Worm (Caenorhabditis elegans): ENCODE data around the gene B0432.14.
"Not testable (repeated sequence)": the region's sequence is repeated elsewhere in the genome, so short reads cannot be mapped to it uniquely, and the experiment has no call there.

B0432.14 gene

ce11 chrII:255124-255523, 9.0 kb upstream of the B0432.14 start (continued):
- TF ChIP-seq cebp-2 (GFP tag; IDR thresholded peaks at IDR 0.05) (0 out of 2 replicates have a peak, but pooled peaks have one; percentile 35), ztf-22 (GFP tag; optimal IDR thresholded peaks at IDR 0.05) (peak; percentile 59), Y95B8A.8 (GFP tag; IDR thresholded peaks at IDR 0.05) (peak; percentile 93), pbrm-1 (GFP tag; IDR thresholded peaks at IDR 0.05) (peak; percentile 94), lin-35 (GFP tag; optimal IDR thresholded peaks at IDR 0.05) (peak in 1 of 3 experiments; percentile 94)

DNA sequence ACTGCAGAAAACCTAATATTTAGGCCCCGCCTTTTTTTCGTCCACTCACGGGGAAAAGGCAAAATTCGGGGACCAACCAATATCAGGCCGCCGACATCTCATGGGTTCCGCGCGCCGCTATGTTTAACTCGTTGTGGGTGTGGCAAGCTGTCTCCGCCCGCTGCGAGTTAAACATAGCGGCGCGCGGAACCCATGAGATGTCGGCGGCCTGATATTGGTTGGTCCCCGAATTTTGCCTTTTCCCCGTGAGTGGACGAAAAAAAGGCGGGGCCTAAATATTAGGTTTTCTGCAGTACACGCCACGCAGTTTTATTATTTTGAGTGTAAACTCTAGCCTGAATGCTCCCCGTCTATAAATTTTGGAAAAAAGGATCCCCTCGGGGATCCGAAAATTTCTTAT, 8.4 kb upstream of the B0432.14 start:
- TF ChIP-seq snpc-4 (GFP tag; optimal IDR thresholded peaks at IDR 0.05), result not testable (repeated sequence)
- TF ChIP-seq snpc-4 (tag; optimal IDR thresholded peaks at IDR 0.05), result peak in 2 of 4 experiments; percentile 84 to 91

DNA sequence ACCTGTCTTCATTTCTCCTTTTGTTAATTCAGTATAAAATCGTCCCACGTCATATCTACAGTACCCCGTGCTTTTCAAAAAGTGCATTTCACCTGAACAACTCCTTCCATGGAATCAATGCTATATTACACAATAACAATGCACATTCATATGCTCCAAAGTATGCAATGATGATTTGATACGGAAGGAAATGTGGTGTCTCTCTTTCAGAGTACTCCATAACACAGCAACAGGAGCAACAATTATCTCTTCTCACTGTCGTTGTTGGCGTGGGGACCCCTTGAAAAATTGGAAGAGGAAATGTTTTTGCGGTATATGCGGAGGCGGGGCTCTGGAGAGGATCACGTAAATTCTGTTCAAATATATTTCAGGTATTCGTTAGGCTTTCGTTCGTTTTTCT, 6.6 kb upstream of the B0432.14 start, which contains the start of gene cat-2:
Gene cat-2 (plus strand): TSS at position 301 of the 400 bp plus-strand sequence.
- TF ChIP-seq K12H6.12 (tag; optimal IDR thresholded peaks at IDR 0.05) (no peak), F55B11.4 (tag; optimal IDR thresholded peaks at IDR 0.05; ENCODE audit: borderline replicate concordance, insufficient read depth) (no peak), madf-6 (GFP tag; IDR thresholded peaks at IDR 0.05) (no peak), F37B4.10 (GFP tag; IDR thresholded peaks at IDR 0.05) (no peak), lir-1 (GFP tag; conservative IDR thresholded peaks at IDR 0.05) (no peak), hlh-26 (GFP tag; conservative IDR thresholded peaks at IDR 0.05) (no peak)

DNA sequence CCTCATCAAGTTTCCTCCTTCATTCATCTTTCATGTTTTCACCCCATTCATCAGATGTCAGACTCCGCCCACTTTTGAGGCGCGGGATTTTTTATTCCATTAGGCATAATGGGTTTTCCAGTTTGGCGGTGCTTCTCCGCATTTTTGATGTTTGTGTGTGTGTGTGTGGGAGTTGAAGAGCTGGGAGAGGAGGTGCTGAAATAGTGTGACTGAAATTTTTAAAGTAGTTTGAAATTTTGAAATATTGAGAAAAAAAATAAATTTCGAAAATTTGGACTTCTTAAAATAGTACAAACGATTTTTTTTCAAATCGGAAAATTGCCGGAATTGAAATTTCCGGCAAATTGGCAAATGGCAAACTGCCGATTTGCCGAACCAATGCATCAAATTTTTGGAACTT, 590 bp upstream of the B0432.14 start, which contains the start of gene scc-2:
Gene scc-2 (minus strand): TSS at position 101 of the 400 bp plus-strand sequence.
- no peak for TF ChIP-seq sea-2 (GFP tag; IDR thresholded peaks at IDR 0.05)
- no peak for TF ChIP-seq F10E7.11 (tag; optimal IDR thresholded peaks at IDR 0.05)
- no peak for TF ChIP-seq attf-3 (GFP tag; conservative IDR thresholded peaks at IDR 0.05)
- TF ChIP-seq atf-7 (tag; optimal IDR thresholded peaks at IDR 0.05), result no peak

DNA sequence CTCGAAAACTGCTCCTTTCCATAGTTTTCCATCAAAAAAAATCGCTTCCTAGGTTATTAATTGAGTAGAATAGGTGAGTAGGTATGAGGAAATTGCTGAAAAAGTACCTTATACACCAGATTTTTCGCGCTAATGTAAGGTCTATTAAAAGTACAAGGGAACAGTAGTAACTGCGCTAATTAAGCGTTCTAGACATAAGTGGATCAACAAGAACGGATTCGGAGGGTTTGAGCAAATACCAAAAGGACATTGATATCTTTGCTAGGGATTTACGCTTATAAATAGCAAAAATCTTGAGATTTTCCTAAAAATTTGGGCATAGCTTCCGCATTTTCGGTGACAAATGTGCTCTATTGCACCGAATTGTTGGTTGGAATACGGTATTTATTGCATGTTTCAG, 9.7 kb downstream of the B0432.14 start, which contains the start of gene B0432.7:
Gene B0432.7 (minus strand): TSS at position 101 of the 400 bp plus-strand sequence.
- TF ChIP-seq snpc-1.1 (tag; optimal IDR thresholded peaks at IDR 0.05; ENCODE audit: insufficient read depth), result no peak
- TF ChIP-seq ceh-40 (GFP tag; IDR thresholded peaks at IDR 0.05), result no peak
- no peak for TF ChIP-seq Y67H2A.10 (GFP tag; conservative IDR thresholded peaks at IDR 0.05)
- TF ChIP-seq cebp-2 (GFP tag; IDR thresholded peaks at IDR 0.05), result no peak
- no peak for TF ChIP-seq F37B4.10 (GFP tag; IDR thresholded peaks at IDR 0.05)
- TF ChIP-seq ztf-28 (GFP tag; IDR thresholded peaks at IDR 0.05), result no peak
- TF ChIP-seq snpc-3.4 (tag; optimal IDR thresholded peaks at IDR 0.05), result no peak
- no peak for TF ChIP-seq aptf-2 (GFP tag; conservative IDR thresholded peaks at IDR 0.05)
- no peak for TF ChIP-seq F49E8.2 (tag; optimal IDR thresholded peaks at IDR 0.05; ENCODE audit: insufficient read depth)
- no peak for TF ChIP-seq C17E4.6 (GFP tag; IDR thresholded peaks at IDR 0.05)
- TF ChIP-seq madf-8 (GFP tag; conservative IDR thresholded peaks at IDR 0.05), result no peak
- no peak for TF ChIP-seq somi-1 (GFP tag; optimal IDR thresholded peaks at IDR 0.05)
- TF ChIP-seq ztf-22 (GFP tag; optimal IDR thresholded peaks at IDR 0.05), result no peak
- TF ChIP-seq sptf-2 (GFP tag; optimal IDR thresholded peaks at IDR 0.05), result no peak
- no peak for TF ChIP-seq hrde-1 (tag; optimal IDR thresholded peaks at IDR 0.05; ENCODE audit: borderline replicate concordance)
- TF ChIP-seq dpff-1 (tag; optimal IDR thresholded peaks at IDR 0.05), result no peak

Measured in whole organism, young adult.